Worm (Caenorhabditis elegans): ENCODE measurements around the gene col-19.

Gene col-19

ce11 chrX:433747-434146 is 12.2 kb downstream of the col-19 start, which contains the start of gene dve-1:
dve-1 (minus strand) TSS chrX:433812.
- TF ChIP-seq nfyb-1 (GFP tag; IDR thresholded peaks at IDR 0.05) (0 out of 2 replicates have a peak, but pooled peaks have one; percentile 30), pha-4 (tag; optimal IDR thresholded peaks at IDR 0.05) (no peak), dox-1 (GFP tag; IDR thresholded peaks at IDR 0.05) (no peak), ztf-6 (GFP tag; IDR thresholded peaks at IDR 0.05) (no peak), lin-35 (GFP tag; optimal IDR thresholded peaks at IDR 0.05) (no peak), attf-5 (GFP tag; optimal IDR thresholded peaks at IDR 0.05) (no peak), aptf-2 (GFP tag; conservative IDR thresholded peaks at IDR 0.05) (no peak)

ce11 chrX:438396-438795 is 16.9 kb downstream of the col-19 start:
- TF ChIP-seq nhr-80 (tag; optimal IDR thresholded peaks at IDR 0.05) (peak; percentile 24), nfya-1 (tag; optimal IDR thresholded peaks at IDR 0.05; ENCODE audit: borderline replicate concordance, insufficient read depth) (no peak), lin-26 (GFP tag; IDR thresholded peaks at IDR 0.05) (no peak), lir-1 (GFP tag; conservative IDR thresholded peaks at IDR 0.05) (no peak), athp-1 (tag; optimal IDR thresholded peaks at IDR 0.05) (no peak)

ce11 chrX:439031-439430 is 17.5 kb downstream of the col-19 start:
- TF ChIP-seq rcor-1 (GFP tag; IDR thresholded peaks at IDR 0.05) (no peak), unc-62 (GFP tag; optimal IDR thresholded peaks at IDR 0.05) (no peak), F10E7.11 (tag; optimal IDR thresholded peaks at IDR 0.05) (no peak)

- TF ChIP-seq ama-1 (optimal IDR thresholded peaks at IDR 0.05) (no peak), ama-1 (GFP tag; optimal IDR thresholded peaks at IDR 0.05) (no peak), dpff-1 (tag; optimal IDR thresholded peaks at IDR 0.05) (no peak), gei-17 (GFP tag; optimal IDR thresholded peaks at IDR 0.05) (no peak), lin-35 (GFP tag; optimal IDR thresholded peaks at IDR 0.05) (no peak), D2030.7 (GFP tag; IDR thresholded peaks at IDR 0.05) (no peak), ceh-40 (GFP tag; IDR thresholded peaks at IDR 0.05) (no peak), tbx-9 (tag; optimal IDR thresholded peaks at IDR 0.05; ENCODE audit: borderline replicate concordance) (no peak), pbrm-1 (GFP tag; IDR thresholded peaks at IDR 0.05) (no peak), cebp-2 (GFP tag; IDR thresholded peaks at IDR 0.05) (no peak), snpc-1.1 (tag; optimal IDR thresholded peaks at IDR 0.05; ENCODE audit: insufficient read depth) (no peak), nhr-179 (tag; optimal IDR thresholded peaks at IDR 0.05) (no peak), lin-54 (GFP tag; optimal IDR thresholded peaks at IDR 0.05) (peak; percentile 16), Y95B8A.8 (GFP tag; IDR thresholded peaks at IDR 0.05) (no peak), K12H6.12 (tag; optimal IDR thresholded peaks at IDR 0.05) (no peak), F39B2.1 (GFP tag; IDR thresholded peaks at IDR 0.05) (no peak), madf-10 (tag; optimal IDR thresholded peaks at IDR 0.05) (no peak), hlh-12 (tag; optimal IDR thresholded peaks at IDR 0.05) (no peak), nfya-2 (GFP tag; IDR thresholded peaks at IDR 0.05) (no peak), lag-1 (GFP tag; IDR thresholded peaks at IDR 0.05) (no peak), dox-1 (GFP tag; IDR thresholded peaks at IDR 0.05) (peak; percentile 47; the same call in 1 of the 2 replicates), hrde-1 (tag; optimal IDR thresholded peaks at IDR 0.05; ENCODE audit: borderline replicate concordance) (no peak), repo-1 (tag; optimal IDR thresholded peaks at IDR 0.05) (no peak), pha-4 (tag; optimal IDR thresholded peaks at IDR 0.05) (peak; percentile 6), B0261.1 (tag; optimal IDR thresholded peaks at IDR 0.05) (no peak), F33H1.4 (GFP tag; IDR thresholded peaks at IDR 0.05) (no peak), hsf-1 (GFP tag; IDR thresholded peaks at IDR 0.05) (no peak), aptf-2 (GFP tag; conservative IDR thresholded peaks at IDR 0.05) (no peak), lin-26 (GFP tag; IDR thresholded peaks at IDR 0.05) (no peak), Y53G8AR.9 (GFP tag; conservative IDR thresholded peaks at IDR 0.05) (0 out of 2 replicates have a peak, but pooled peaks have one; percentile 47), B0035.1 (tag; optimal IDR thresholded peaks at IDR 0.05) (no peak), ztf-22 (GFP tag; optimal IDR thresholded peaks at IDR 0.05) (peak; percentile 22), ztf-3 (GFP tag; optimal IDR thresholded peaks at IDR 0.05) (no peak), let-526 (GFP tag; IDR thresholded peaks at IDR 0.05) (0 out of 2 replicates have a peak, but pooled peaks have one; percentile 33)
Measured at ce11 chrX:440420-440819, 18.9 kb downstream of the col-19 start.
